Worm (Caenorhabditis elegans): Measurements from ENCODE around the gene F58D2.3.

ce11 chrIV:13190075-13190474 lies 9.5 kb upstream of the F58D2.3 start:
- TF ChIP-seq zag-1 (tag; optimal IDR thresholded peaks at IDR 0.05): no peak
- TF ChIP-seq fkh-10 (GFP tag; optimal IDR thresholded peaks at IDR 0.05): no peak
- TF ChIP-seq ceh-82 (tag; optimal IDR thresholded peaks at IDR 0.05): no peak
- no peak for TF ChIP-seq unc-39 (tag; optimal IDR thresholded peaks at IDR 0.05)
- TF ChIP-seq elt-1 (tag; optimal IDR thresholded peaks at IDR 0.05): no peak
- no peak for TF ChIP-seq nhr-237 (tag; optimal IDR thresholded peaks at IDR 0.05)
- no peak for TF ChIP-seq nhr-43 (tag; optimal IDR thresholded peaks at IDR 0.05; ENCODE audit: poor library complexity, severe bottlenecking)
- no peak for TF ChIP-seq ZK546.5 (tag; optimal IDR thresholded peaks at IDR 0.05)
